Fruit fly (Drosophila melanogaster): ENCODE data around the gene CG31954.
A peak's percentile ranks its signal among the peaks of the same experiment; 100 is the strongest.

The CG31954 gene

DNA sequence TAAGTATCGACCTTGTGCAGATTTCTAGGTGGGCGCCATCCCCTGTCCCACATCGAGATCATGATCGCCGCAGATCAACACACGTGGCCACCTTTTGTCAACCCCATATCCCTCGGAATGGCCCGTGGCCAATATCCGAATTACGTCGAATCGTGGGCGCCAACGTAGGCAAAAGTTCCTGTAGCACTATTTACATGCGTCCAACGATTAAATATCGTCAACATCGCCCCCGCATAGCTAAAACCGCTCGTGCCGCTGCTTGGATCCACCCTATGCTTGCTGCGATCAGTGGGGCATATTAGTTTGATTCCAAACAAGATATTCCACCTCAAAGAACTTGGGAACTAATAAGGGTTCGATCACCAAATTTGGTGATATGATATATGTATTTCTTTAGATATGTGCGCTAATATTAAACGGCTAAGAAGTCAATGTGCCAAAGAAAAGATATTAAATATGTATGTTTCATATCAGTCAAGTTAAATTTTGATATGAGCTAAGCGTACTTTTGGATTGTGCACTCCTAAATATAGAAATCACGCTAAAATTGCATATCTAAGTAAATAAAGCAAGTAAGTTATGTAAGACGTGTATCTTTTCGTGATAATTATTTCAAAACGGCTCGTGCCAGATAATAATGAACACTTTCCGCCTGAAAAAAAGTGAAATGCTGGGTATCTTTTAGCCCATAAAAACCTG is 32.7 kb downstream of the CG31954 start (continued):
- TF ChIP-seq CG17829 (tag; optimal IDR thresholded peaks at IDR 0.05) (peak; percentile 31), Dek (tag; optimal IDR thresholded peaks at IDR 0.05) (peak; percentile 14), CG15011 (GFP tag; optimal IDR thresholded peaks at IDR 0.05) (peak; percentile 11), CG31224 (GFP tag; IDR thresholded peaks at IDR 0.05) (no peak), CG2678 (tag; optimal IDR thresholded peaks at IDR 0.05) (peak; percentile 58), CG11504 (tag; optimal IDR thresholded peaks at IDR 0.05) (peak; percentile 62), CG43689 (GFP tag; IDR thresholded peaks at IDR 0.05) (no peak), ERR (GFP tag; optimal IDR thresholded peaks at IDR 0.05) (no peak), H2.0 (GFP tag; IDR thresholded peaks at IDR 0.05) (peak; percentile 14; the same call in 1 of the 2 replicates), CG17186 (GFP tag; optimal IDR thresholded peaks at IDR 0.05) (no peak), CG34422 (GFP tag; IDR thresholded peaks at IDR 0.05) (0 out of 3 replicates have a peak, but pooled peaks have one; percentile 2), rib (GFP tag; IDR thresholded peaks at IDR 0.05) (no peak), CG10209 (GFP tag; optimal IDR thresholded peaks at IDR 0.05) (peak; percentile 52), CG9215 (GFP tag; IDR thresholded peaks at IDR 0.05) (peak; percentile 27; the same call in 1 of the 2 replicates), gro (GFP tag; optimal IDR thresholded peaks at IDR 0.05) (peak; percentile 1), zen (tag; optimal IDR thresholded peaks at IDR 0.05) (no peak), dpn (GFP tag; optimal IDR thresholded peaks at IDR 0.05) (peak; percentile 50 to 64), CG5180 (GFP tag; optimal IDR thresholded peaks at IDR 0.05) (no peak), wdn (GFP tag; IDR thresholded peaks at IDR 0.05) (no peak), CG15696 (tag; optimal IDR thresholded peaks at IDR 0.05) (no peak), nerfin-1 (tag; optimal IDR thresholded peaks at IDR 0.05) (no peak), dimm (GFP tag; IDR thresholded peaks at IDR 0.05) (no peak), B-H2 (GFP tag; optimal IDR thresholded peaks at IDR 0.05) (peak; percentile 53), twi (tag; optimal IDR thresholded peaks at IDR 0.05) (no peak), CG1529 (GFP tag; optimal IDR thresholded peaks at IDR 0.05) (no peak), Tbp (GFP tag; optimal IDR thresholded peaks at IDR 0.05) (no peak), mirr (GFP tag; optimal IDR thresholded peaks at IDR 0.05) (no peak), CG12942 (GFP tag; optimal IDR thresholded peaks at IDR 0.05) (peak; percentile 47), Dbx (GFP tag; IDR thresholded peaks at IDR 0.05) (no peak), CG11456 (GFP tag; IDR thresholded peaks at IDR 0.05) (no peak), Bteb2 (GFP tag; optimal IDR thresholded peaks at IDR 0.05) (peak; percentile 50), CG11695 (GFP tag; IDR thresholded peaks at IDR 0.05) (no peak), Bgb (GFP tag; IDR thresholded peaks at IDR 0.05; ENCODE audit: partially characterized antibody) (peak; percentile 20; the same call in 1 of the 2 replicates), Atf3 (GFP tag; optimal IDR thresholded peaks at IDR 0.05) (peak; percentile 21), NC2α (GFP tag; optimal IDR thresholded peaks at IDR 0.05) (peak; percentile 7), CTCF (GFP tag; optimal IDR thresholded peaks at IDR 0.05) (no peak), oc (tag; optimal IDR thresholded peaks at IDR 0.05) (no peak), run (tag; optimal IDR thresholded peaks at IDR 0.05) (no peak), Dll (GFP tag; IDR thresholded peaks at IDR 0.05; ENCODE audit: partially characterized antibody) (no peak), D19A (tag; optimal IDR thresholded peaks at IDR 0.05) (peak; percentile 6), salm (tag; optimal IDR thresholded peaks at IDR 0.05) (no peak), Fer3 (tag; optimal IDR thresholded peaks at IDR 0.05) (no peak), CG12659 (GFP tag; optimal IDR thresholded peaks at IDR 0.05) (peak; percentile 45), D (optimal IDR thresholded peaks at IDR 0.05) (no peak), D (GFP tag; optimal IDR thresholded peaks at IDR 0.05) (no peak), CG6791 (GFP tag; IDR thresholded peaks at IDR 0.05; ENCODE audit: partially characterized antibody) (0 out of 3 replicates have a peak, but pooled peaks have one; percentile 14), B-H1 (GFP tag; IDR thresholded peaks at IDR 0.05) (peak; percentile 27; the same call in 1 of the 3 replicates), CG8359 (GFP tag; optimal IDR thresholded peaks at IDR 0.05; ENCODE audit: borderline replicate concordance) (no peak), CG11093 (GFP tag; IDR thresholded peaks at IDR 0.05) (no peak), hkb (optimal IDR thresholded peaks at IDR 0.05) (no peak), hkb (GFP tag; IDR thresholded peaks at IDR 0.05) (no peak)
